Worm (Caenorhabditis elegans): ENCODE measurements around the gene F53F4.11.

ce11 chrV:13656346-13657254 lies 32.3 kb upstream of the F53F4.11 start:
- TF ChIP-seq him-1 (tag; optimal IDR thresholded peaks at IDR 0.05) (no peak), dao-5 (tag; optimal IDR thresholded peaks at IDR 0.05) (no peak)

Data from whole organism, L4/young adult.